Fruit fly (Drosophila melanogaster) whole organism, wandering third instar larva: ENCODE results near the gene CG32225.

ENCODE experiments used
- Abd-B ChIP-seq: fragments of >200 bp; optimal IDR thresholded peaks from 2 replicates; lab custom pipeline; 2017; ENCODE audit warnings: missing biosample characterization, missing genetic modification characterization
- CG32264 ChIP-seq: fragments of 200-800 bp; sonication (Bioruptor generic); optimal IDR thresholded peaks from 2 replicates; lab custom pipeline; 2016; ENCODE audit warnings: missing biosample characterization, missing genetic modification characterization
- CG9705 ChIP-seq: fragments of 200-800 bp; sonication (Bioruptor generic); optimal IDR thresholded peaks from 2 replicates; lab custom pipeline; 2018; ENCODE audit warnings: missing biosample characterization, mild to moderate bottlenecking, missing genetic modification characterization
- CrebA ChIP-seq: fragments of 200-800 bp; sonication (Bioruptor generic); optimal IDR thresholded peaks from 2 replicates; lab custom pipeline; 2016; ENCODE audit warnings: missing biosample characterization, mild to moderate bottlenecking, missing genetic modification characterization, borderline replicate concordance
- Dfd ChIP-seq: fragments of >200 bp; optimal IDR thresholded peaks from 2 replicates; lab custom pipeline; 2017; ENCODE audit warnings: missing biosample characterization, missing genetic modification characterization
- Dif ChIP-seq: fragments of 200-275, 200-300 bp; sonication (Bioruptor generic); optimal IDR thresholded peaks from 2 replicates; lab custom pipeline; 2018; ENCODE audit warnings: missing biosample characterization, missing genetic modification characterization; ENCODE audit not compliant: partially characterized antibody
- GATAd ChIP-seq: sonication (Bioruptor generic); optimal IDR thresholded peaks from 2 replicates; lab custom pipeline; 2016; ENCODE audit warnings: missing biosample characterization, missing genetic modification characterization
- HLH106 ChIP-seq: fragments of 200-800 bp; optimal IDR thresholded peaks from 3 replicates; lab custom pipeline; 2019; ENCODE audit warnings: missing biosample characterization, mild to moderate bottlenecking, missing genetic modification characterization, moderate library complexity
- Hnf4 ChIP-seq: fragments of 200-800 bp; sonication (Bioruptor generic); optimal IDR thresholded peaks from 2 replicates; lab custom pipeline; 2016; ENCODE audit warnings: missing biosample characterization, mild to moderate bottlenecking, missing genetic modification characterization
- Hr78 ChIP-seq: fragments of >200 bp; optimal IDR thresholded peaks from 2 replicates; lab custom pipeline; 2017; ENCODE audit warnings: missing biosample characterization, missing genetic modification characterization
- Hr83 ChIP-seq: fragments of 200-300 bp; sonication (Bioruptor generic); optimal IDR thresholded peaks from 2 replicates; lab custom pipeline; 2016; ENCODE audit warnings: missing biosample characterization, mild to moderate bottlenecking, missing genetic modification characterization, moderate library complexity; ENCODE audit not compliant: poor library complexity, severe bottlenecking
- Jra ChIP-seq: sonication (Bioruptor generic); optimal IDR thresholded peaks from 2 replicates; lab custom pipeline; 2016; ENCODE audit warnings: missing biosample characterization, missing genetic modification characterization
- Mio ChIP-seq: sonication (Bioruptor generic); optimal IDR thresholded peaks from 2 replicates; lab custom pipeline; 2016; ENCODE audit warnings: missing biosample characterization, missing genetic modification characterization
- Myc ChIP-seq: fragments of >200 bp; optimal IDR thresholded peaks from 2 replicates; lab custom pipeline; 2017
- N ChIP-seq: fragments of >200 bp; optimal IDR thresholded peaks from 2 replicates; lab custom pipeline; 2018; ENCODE audit warnings: missing biosample characterization, missing external identifiers, missing genetic modification characterization
- OdsH ChIP-seq: fragments of 200-800 bp; sonication (Bioruptor generic); optimal IDR thresholded peaks from 2 replicates; lab custom pipeline; 2016; ENCODE audit warnings: missing biosample characterization, mild to moderate bottlenecking, missing genetic modification characterization
- Rel ChIP-seq, 2 experiments: fragments of 200-800 bp; sonication (Bioruptor generic) in 1 of 2; optimal IDR thresholded peaks; 2 replicates in 1 of 2; 3 replicates in 1 of 2; lab custom pipeline; 2016 to 2019; ENCODE audit warnings: mild to moderate bottlenecking in 2 of 2, missing biosample characterization in 2 of 2, missing genetic modification characterization in 2 of 2, moderate library complexity in 1 of 2
- Sp1 ChIP-seq: fragments of 200-800 bp; sonication (Bioruptor generic); optimal IDR thresholded peaks from 3 replicates; lab custom pipeline; 2019; ENCODE audit warnings: missing biosample characterization, mild to moderate bottlenecking, missing genetic modification characterization, moderate library complexity
- Vsx2 ChIP-seq: fragments of 200-300, 225-300 bp; sonication (Bioruptor generic); optimal IDR thresholded peaks from 2 replicates; lab custom pipeline; 2018; ENCODE audit warnings: missing biosample characterization, missing genetic modification characterization; ENCODE audit not compliant: partially characterized antibody
- br ChIP-seq: fragments of 200-800 bp; sonication (Bioruptor generic); optimal IDR thresholded peaks from 2 replicates; lab custom pipeline; 2016; ENCODE audit warnings: missing biosample characterization, missing genetic modification characterization
- brk ChIP-seq: fragments of 200-800 bp; sonication (Bioruptor generic); optimal IDR thresholded peaks from 2 replicates; lab custom pipeline; 2016; ENCODE audit warnings: missing biosample characterization, mild to moderate bottlenecking, missing genetic modification characterization
- dl ChIP-seq, 2 experiments: fragments of 175-275, 200-275 bp in 1 of 2; fragments of 200-275 bp in 1 of 2; sonication (Bioruptor generic); optimal IDR thresholded peaks; lab custom pipeline; 2018; ENCODE audit warnings: mild to moderate bottlenecking in 2 of 2, missing biosample characterization in 2 of 2, missing genetic modification characterization in 2 of 2, moderate library complexity in 2 of 2; ENCODE audit not compliant: partially characterized antibody in 2 of 2, insufficient read depth in 1 of 2
- dmrt93B ChIP-seq: fragments of 200-800 bp; sonication (Bioruptor generic); optimal IDR thresholded peaks from 2 replicates; lab custom pipeline; 2018; ENCODE audit warnings: missing biosample characterization, mild to moderate bottlenecking, missing genetic modification characterization
- dsf ChIP-seq: sonication (Bioruptor generic); optimal IDR thresholded peaks from 2 replicates; lab custom pipeline; 2016; ENCODE audit warnings: missing biosample characterization, missing genetic modification characterization, borderline replicate concordance
- ey ChIP-seq: fragments of 200-800 bp; sonication (Bioruptor generic); optimal IDR thresholded peaks from 2 replicates; lab custom pipeline; 2016; ENCODE audit warnings: missing biosample characterization, missing genetic modification characterization
- foxo ChIP-seq, 2 experiments: fragments of 200-800 bp; sonication (Bioruptor generic); optimal IDR thresholded peaks; 2 replicates in 1 of 2; 3 replicates in 1 of 2; lab custom pipeline; 2016 to 2017; ENCODE audit warnings: missing biosample characterization in 2 of 2, missing genetic modification characterization in 2 of 2
- fru ChIP-seq: fragments of 200-800 bp; sonication (Bioruptor generic); optimal IDR thresholded peaks from 3 replicates; lab custom pipeline; 2016; ENCODE audit warnings: missing biosample characterization, mild to moderate bottlenecking, missing genetic modification characterization
- h ChIP-seq: fragments of 200-800 bp; sonication (Bioruptor generic); optimal IDR thresholded peaks from 3 replicates; lab custom pipeline; 2016; ENCODE audit warnings: missing biosample characterization, mild to moderate bottlenecking, missing genetic modification characterization
- jim ChIP-seq: fragments of 175-275, 200-325 bp; sonication (Bioruptor generic); optimal IDR thresholded peaks from 2 replicates; lab custom pipeline; 2016; ENCODE audit warnings: missing biosample characterization, mild to moderate bottlenecking, missing genetic modification characterization
- lola ChIP-seq: fragments of >200 bp; optimal IDR thresholded peaks from 2 replicates; lab custom pipeline; 2017; ENCODE audit warnings: missing biosample characterization, missing genetic modification characterization
- pan ChIP-seq: fragments of >200 bp; optimal IDR thresholded peaks from 2 replicates; lab custom pipeline; 2017
- psq ChIP-seq: fragments of 200-800 bp; sonication (Bioruptor generic); optimal IDR thresholded peaks from 3 replicates; lab custom pipeline; 2017; ENCODE audit warnings: missing biosample characterization, mild to moderate bottlenecking, missing genetic modification characterization, moderate library complexity
- rgr ChIP-seq: fragments of 200-800 bp; sonication (Bioruptor generic); optimal IDR thresholded peaks from 3 replicates; lab custom pipeline; 2016; ENCODE audit warnings: missing biosample characterization, mild to moderate bottlenecking, missing genetic modification characterization
- sage ChIP-seq: fragments of 200-800 bp; sonication (Bioruptor generic); optimal IDR thresholded peaks from 2 replicates; lab custom pipeline; 2016; ENCODE audit warnings: missing biosample characterization, mild to moderate bottlenecking, missing genetic modification characterization
- sv ChIP-seq: fragments of 200-800 bp; sonication (Bioruptor generic); optimal IDR thresholded peaks from 3 replicates; lab custom pipeline; 2016; ENCODE audit warnings: missing biosample characterization, missing genetic modification characterization
- tai ChIP-seq: sonication (Bioruptor generic); optimal IDR thresholded peaks from 2 replicates; lab custom pipeline; 2016; ENCODE audit warnings: missing biosample characterization, missing genetic modification characterization
- usp ChIP-seq: fragments of >200 bp; optimal IDR thresholded peaks from 2 replicates; lab custom pipeline; 2017; ENCODE audit warnings: missing biosample characterization, missing genetic modification characterization
- woc ChIP-seq: sonication (Bioruptor generic); optimal IDR thresholded peaks from 2 replicates; lab custom pipeline; 2016; ENCODE audit warnings: missing biosample characterization, mild to moderate bottlenecking, missing genetic modification characterization

Gene CG32225

DNA sequence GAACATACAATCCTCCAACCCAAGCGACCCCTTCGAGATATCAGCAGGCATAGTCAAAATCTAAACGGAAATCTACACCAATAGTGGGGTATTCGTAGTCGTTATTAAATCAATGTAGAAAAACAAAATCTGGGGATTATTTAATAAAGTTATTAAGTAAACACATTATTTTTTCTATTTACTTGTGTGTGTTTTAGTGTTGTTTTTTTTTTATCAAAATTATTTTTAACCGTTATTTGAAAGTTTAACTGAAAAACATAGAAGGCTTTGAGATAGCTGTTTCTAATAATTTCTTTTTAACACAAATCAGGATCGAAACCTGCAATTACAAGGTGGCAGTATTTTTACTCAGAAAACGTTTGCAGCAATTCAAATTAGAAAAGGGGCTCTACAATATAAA, 3.3 kb upstream of the CG32225 start, which contains the start of gene polo:
Gene polo, plus strand, starts transcription at position 301 of the 400 bp plus-strand sequence.
- TF ChIP-seq HLH106 (tag; lab: Kevin White, UChicago), result no peak
- no peak for TF ChIP-seq OdsH
- no peak for TF ChIP-seq CrebA
- no peak for TF ChIP-seq dmrt93B (GFP tag; lab: Kevin White, UChicago)

dm6 chr3L:20302081-20302630, 3.9 kb downstream of the CG32225 start, which contains the start of gene Pex23:
Pex23 (minus strand) TSS chr3L:20302141.
- no peak for TF ChIP-seq Mio
- TF ChIP-seq Hnf4 (GFP tag; lab: Kevin White, UChicago), result no peak
- TF ChIP-seq Sp1 (GFP tag; lab: Kevin White, UChicago), result peak; percentile 58
- TF ChIP-seq sv (GFP tag; lab: Kevin White, UChicago), result peak; percentile 83
- TF ChIP-seq jim (GFP tag; lab: Kevin White, UChicago), result no peak
- TF ChIP-seq psq (GFP tag; lab: Kevin White, UChicago), result peak; percentile 69
- no peak for TF ChIP-seq pan (lab: Kevin White, UChicago)
- TF ChIP-seq dl (GFP tag; optimal IDR thresholded peaks at IDR 0.05; lab: Kevin White, UChicago; ENCODE audit: insufficient read depth in 1 of 2, partially characterized antibody in 2 of 2), result no peak
- no peak for TF ChIP-seq Rel (GFP tag; optimal IDR thresholded peaks at IDR 0.05; lab: Kevin White, UChicago)
- TF ChIP-seq Rel (tag; optimal IDR thresholded peaks at IDR 0.05; lab: Kevin White, UChicago), result peak; percentile 32
- TF ChIP-seq usp, result no peak
- no peak for TF ChIP-seq lola (GFP tag; lab: Kevin White, UChicago)
- TF ChIP-seq Jra (GFP tag; lab: Kevin White, UChicago), result peak; percentile 84
- TF ChIP-seq N (GFP tag; lab: Kevin White, UChicago), result no peak
- TF ChIP-seq sage, result peak; percentile 45
- TF ChIP-seq woc (GFP tag; lab: Kevin White, UChicago), result peak; percentile 72
- TF ChIP-seq fru (GFP tag; lab: Kevin White, UChicago), result peak; percentile 87
- TF ChIP-seq Abd-B (GFP tag; lab: Kevin White, UChicago), result no peak
- TF ChIP-seq HLH106 (tag; lab: Kevin White, UChicago), result peak; percentile 78
- TF ChIP-seq tai, result no peak
- peak; percentile 82 for TF ChIP-seq ey (GFP tag; lab: Kevin White, UChicago)
- TF ChIP-seq Vsx2 (GFP tag; lab: Kevin White, UChicago), result no peak
- peak; percentile 67 for TF ChIP-seq OdsH
- no peak for TF ChIP-seq Hr78 (GFP tag; lab: Kevin White, UChicago)
- TF ChIP-seq h (GFP tag; lab: Kevin White, UChicago), result peak; percentile 86
- TF ChIP-seq Dfd (GFP tag; lab: Kevin White, UChicago), result no peak
- no peak for TF ChIP-seq CG32264 (GFP tag; lab: Kevin White, UChicago)
- peak; percentile 58 for TF ChIP-seq CG9705 (GFP tag; lab: Kevin White, UChicago)
- peak; percentile 84 for TF ChIP-seq dsf (GFP tag; lab: Kevin White, UChicago)
- no peak for TF ChIP-seq dmrt93B (GFP tag; lab: Kevin White, UChicago)
- no peak for TF ChIP-seq CrebA
- peak; percentile 68 for TF ChIP-seq Hr83 (GFP tag; lab: Kevin White, UChicago)
- TF ChIP-seq Myc (lab: Kevin White, UChicago), result peak; percentile 26
- TF ChIP-seq GATAd (GFP tag; lab: Kevin White, UChicago), result peak; percentile 70
- no peak for TF ChIP-seq Dif (GFP tag; lab: Kevin White, UChicago)
- TF ChIP-seq br (GFP tag; lab: Kevin White, UChicago), result no peak
- no peak for TF ChIP-seq brk (GFP tag; lab: Kevin White, UChicago)
- peak; percentile 85 for TF ChIP-seq rgr (GFP tag; lab: Kevin White, UChicago)
- peak in 1 of 2 experiments; percentile 84 for TF ChIP-seq foxo (GFP tag; optimal IDR thresholded peaks at IDR 0.05; lab: Kevin White, UChicago)
- TF ChIP-seq, all 38 proteins: peak for 19
